Fruit fly (Drosophila melanogaster): ENCODE measurements around the gene Cpr65Ax2.
"Not testable (repeated sequence)": the region's sequence is repeated elsewhere in the genome, so short reads cannot be mapped to it uniquely, and the experiment has no call there.

DNA sequence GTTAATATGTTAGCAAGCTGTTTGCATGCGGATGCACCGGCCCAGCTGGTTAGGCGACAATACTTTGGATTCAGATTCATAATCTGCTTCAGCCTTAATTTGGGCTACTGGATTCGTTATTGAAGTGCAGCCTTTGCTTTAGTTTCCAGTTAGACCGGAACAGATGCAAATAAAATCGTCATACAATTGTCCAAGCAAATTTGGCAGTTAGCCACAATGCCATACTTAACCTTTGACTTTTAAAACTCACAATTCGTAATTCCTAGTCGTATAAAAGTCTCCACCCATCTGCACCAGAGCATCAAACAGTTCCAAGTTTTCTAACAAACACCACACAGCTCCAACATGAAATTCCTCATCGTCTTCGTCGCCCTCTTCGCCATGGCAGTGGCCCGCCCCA, 1.4 kb downstream of the Cpr65Ax2 start, which contains the start of gene Lcp65Ab1:
- TF ChIP-seq CG8319 (GFP tag; optimal IDR thresholded peaks at IDR 0.05); CG1621 (tag; optimal IDR thresholded peaks at IDR 0.05); CG10631 (GFP tag; optimal IDR thresholded peaks at IDR 0.05); CG31627 (GFP tag; optimal IDR thresholded peaks at IDR 0.05); eg (GFP tag; IDR thresholded peaks at IDR 0.05); Eip93F (GFP tag; optimal IDR thresholded peaks at IDR 0.05); Sox102F (GFP tag; optimal IDR thresholded peaks at IDR 0.05); Blimp-1 (GFP tag; optimal IDR thresholded peaks at IDR 0.05); CG8632 (GFP tag; optimal IDR thresholded peaks at IDR 0.05); vri (GFP tag; optimal IDR thresholded peaks at IDR 0.05); fd59A (GFP tag; optimal IDR thresholded peaks at IDR 0.05): not testable (repeated sequence)

Data from whole organism, prepupa.